Worm (Caenorhabditis elegans): ENCODE data around the gene Y42G9A.1.

Y42G9A.1 gene

DNA sequence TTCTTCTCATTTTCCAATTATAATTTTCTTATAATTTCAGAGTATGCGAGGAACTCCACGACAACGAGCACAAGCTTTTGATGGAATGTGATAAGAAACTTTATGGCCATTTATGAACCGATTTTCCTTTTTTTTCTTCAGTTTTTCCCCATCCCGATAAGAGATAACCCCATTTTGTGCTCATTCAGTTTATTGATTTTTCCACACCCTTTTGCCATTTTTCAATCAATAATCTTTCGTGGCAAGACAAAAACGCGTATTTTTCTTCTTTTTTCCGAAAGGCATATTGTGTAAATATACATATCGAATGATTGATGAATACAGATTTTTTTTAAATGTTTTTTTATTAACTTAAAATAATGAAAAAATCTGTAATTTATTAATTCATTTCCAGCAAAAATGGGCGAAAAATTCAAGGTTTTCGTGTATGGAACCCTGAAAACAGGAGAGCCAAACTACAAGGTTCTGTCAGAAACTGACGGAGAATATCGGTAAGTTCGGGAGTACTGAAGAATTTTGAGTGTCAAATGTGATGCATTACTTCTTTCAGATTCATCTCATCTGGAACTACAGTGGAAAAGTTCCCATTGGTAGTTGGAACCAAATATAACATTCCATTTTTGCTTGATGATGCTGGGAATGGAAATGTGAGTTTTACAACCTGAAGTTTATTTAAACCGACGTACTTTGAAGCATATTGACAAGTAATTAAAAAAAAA is 14.7 kb downstream of the Y42G9A.1 start, which contains the start of gene F42A10.9 (continued):
- TF ChIP-seq php-3 (GFP tag; IDR thresholded peaks at IDR 0.05) (peak; percentile 47; the same call in 1 of the 2 replicates), mxl-3 (GFP tag; optimal IDR thresholded peaks at IDR 0.05) (peak; percentile 20), sdz-12 (GFP tag; optimal IDR thresholded peaks at IDR 0.05) (no peak), hmg-1.1 (GFP tag; IDR thresholded peaks at IDR 0.05) (no peak), ceh-44 (GFP tag; IDR thresholded peaks at IDR 0.05) (no peak), tag-97 (GFP tag; IDR thresholded peaks at IDR 0.05) (no peak), nhr-6 (tag; optimal IDR thresholded peaks at IDR 0.05) (no peak), ZK337.2 (GFP tag; IDR thresholded peaks at IDR 0.05) (no peak), lin-39 (tag; optimal IDR thresholded peaks at IDR 0.05) (no peak), duxl-1 (tag; optimal IDR thresholded peaks at IDR 0.05; ENCODE audit: poor library complexity) (peak; percentile 41), lin-13 (GFP tag; optimal IDR thresholded peaks at IDR 0.05) (no peak), madf-9 (GFP tag; conservative IDR thresholded peaks at IDR 0.05) (no peak), egl-27 (tag; optimal IDR thresholded peaks at IDR 0.05) (no peak), fos-1 (tag; optimal IDR thresholded peaks at IDR 0.05) (no peak), zfp-3 (GFP tag; conservative IDR thresholded peaks at IDR 0.05) (peak; percentile 51; the same call in 1 of the 2 replicates), egl-43 (GFP tag; IDR thresholded peaks at IDR 0.05) (no peak), nhr-10 (tag; optimal IDR thresholded peaks at IDR 0.05) (no peak), jun-1 (tag; optimal IDR thresholded peaks at IDR 0.05) (no peak), tra-1 (GFP tag; IDR thresholded peaks at IDR 0.05) (no peak), lin-29 (GFP tag; IDR thresholded peaks at IDR 0.05) (no peak), rbr-2 (tag; optimal IDR thresholded peaks at IDR 0.05) (no peak), ceh-28 (tag; optimal IDR thresholded peaks at IDR 0.05) (peak; percentile 57), mep-1 (tag; optimal IDR thresholded peaks at IDR 0.05) (peak; percentile 66), ama-1 (optimal IDR thresholded peaks at IDR 0.05) (peak; percentile 88)

DNA sequence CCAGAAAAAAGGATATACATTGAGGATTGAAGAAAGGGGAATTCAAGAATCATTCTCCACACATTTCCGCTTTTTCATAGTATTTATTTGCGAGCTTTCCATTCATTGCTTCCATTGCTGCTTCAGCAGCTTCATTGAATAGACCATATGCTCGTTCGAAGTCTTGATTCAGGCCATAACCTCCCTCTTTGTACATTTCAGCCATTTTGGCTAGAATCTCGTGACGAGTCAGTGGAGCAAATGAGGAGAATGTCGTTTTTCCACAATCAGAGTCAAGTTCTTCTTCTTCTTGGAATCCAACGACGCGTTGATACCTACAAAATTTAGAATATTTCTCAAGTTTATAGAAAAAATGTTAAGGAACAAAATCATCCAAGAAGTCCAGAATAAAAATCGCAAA is 15.5 kb downstream of the Y42G9A.1 start:
- TF ChIP-seq daf-12 (tag; optimal IDR thresholded peaks at IDR 0.05) (no peak), Y75B8A.6 (GFP tag; IDR thresholded peaks at IDR 0.05) (peak; percentile 63; the same call in 1 of the 2 replicates), sdz-12 (GFP tag; optimal IDR thresholded peaks at IDR 0.05) (peak; percentile 51), aha-1 (tag) (peak; percentile 19), arid-1 (GFP tag; conservative IDR thresholded peaks at IDR 0.05) (0 out of 2 replicates have a peak, but pooled peaks have one; percentile 38)

DNA sequence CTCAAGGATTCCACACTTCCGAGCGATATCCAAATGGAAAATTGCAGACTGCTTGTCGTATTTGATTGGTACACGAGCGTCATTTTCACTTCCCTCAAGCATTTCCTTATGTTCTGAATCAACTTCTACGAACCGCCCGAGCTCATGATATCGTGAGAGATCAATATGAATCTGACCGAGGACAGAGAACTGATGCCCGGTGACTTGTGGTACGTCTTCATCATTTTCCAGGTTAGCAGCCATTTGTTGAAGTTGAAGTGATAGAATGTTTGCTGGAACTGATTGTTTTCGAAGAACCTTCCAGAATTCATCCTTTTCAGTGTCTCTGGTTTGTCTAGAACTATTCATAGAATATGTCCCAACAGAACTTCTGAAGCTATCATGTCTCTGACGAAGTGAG is 16.9 kb downstream of the Y42G9A.1 start:
- TF ChIP-seq mes-2 (tag; optimal IDR thresholded peaks at IDR 0.05; ENCODE audit: poor library complexity, severe bottlenecking) (no peak), aha-1 (tag) (peak; percentile 92), unc-62 (GFP tag; optimal IDR thresholded peaks at IDR 0.05 in 1 of 2) (peak in 1 of 2 experiments; percentile 63), unc-62 (tag; optimal IDR thresholded peaks at IDR 0.05) (no peak), lir-3 (tag; optimal IDR thresholded peaks at IDR 0.05) (no peak)

- TF ChIP-seq ceh-28 (tag; optimal IDR thresholded peaks at IDR 0.05) (no peak), nhr-77 (tag; optimal IDR thresholded peaks at IDR 0.05) (peak; percentile 53), nhr-11 (tag; optimal IDR thresholded peaks at IDR 0.05) (peak; percentile 20), dve-1 (tag; optimal IDR thresholded peaks at IDR 0.05; ENCODE audit: insufficient read depth) (peak; percentile 82), nhr-28 (tag; optimal IDR thresholded peaks at IDR 0.05) (peak; percentile 42), daf-16 (GFP tag; optimal IDR thresholded peaks at IDR 0.05) (no peak), daf-16 (tag; optimal IDR thresholded peaks at IDR 0.05) (peak; percentile 91), mep-1 (tag; optimal IDR thresholded peaks at IDR 0.05) (peak; percentile 20), aha-1 (tag) (peak; percentile 94), hlh-30 (tag; optimal IDR thresholded peaks at IDR 0.05; ENCODE audit: insufficient read depth) (peak; percentile 82), dmd-6 (GFP tag; IDR thresholded peaks at IDR 0.05) (peak; percentile 33; the same call in 1 of the 2 replicates), ama-1 (optimal IDR thresholded peaks at IDR 0.05) (peak; percentile 6), lsy-2 (tag; optimal IDR thresholded peaks at IDR 0.05) (peak in 1 of 2 experiments; percentile 34), hlh-11 (tag; optimal IDR thresholded peaks at IDR 0.05) (peak; percentile 79), mdt-29 (GFP tag; IDR thresholded peaks at IDR 0.05) (0 out of 2 replicates have a peak, but pooled peaks have one; percentile 22), nhr-237 (tag; optimal IDR thresholded peaks at IDR 0.05) (no peak), lin-1 (GFP tag; IDR thresholded peaks at IDR 0.05) (0 out of 2 replicates have a peak, but pooled peaks have one; percentile 17), mes-2 (tag; optimal IDR thresholded peaks at IDR 0.05; ENCODE audit: poor library complexity, severe bottlenecking) (no peak)
Measured at ce11 chrIII:6168497-6169227, 18.9 kb downstream of the Y42G9A.1 start, which contains the start of gene efk-1. efk-1 (minus strand) TSS chrIII:6168547.

Measured in whole organism, L4 larva.